Worm (Caenorhabditis elegans): ENCODE measurements around the gene Y53F4B.25.

The Y53F4B.25 gene

ce11 chrII:15165681-15166235, 29.8 kb downstream of the Y53F4B.25 start, which contains the start of gene gst-27 (continued):
- peak; percentile 88 for TF ChIP-seq F49E8.2 (tag; optimal IDR thresholded peaks at IDR 0.05; ENCODE audit: insufficient read depth)
- TF ChIP-seq athp-1 (tag; optimal IDR thresholded peaks at IDR 0.05), result peak; percentile 87
- no peak for TF ChIP-seq Y67H2A.10 (GFP tag; conservative IDR thresholded peaks at IDR 0.05)
- peak; percentile 85 for TF ChIP-seq ztf-22 (GFP tag; optimal IDR thresholded peaks at IDR 0.05)
- TF ChIP-seq rec-8 (tag; optimal IDR thresholded peaks at IDR 0.05), result peak; percentile 70 to 83
- peak; percentile 81 for TF ChIP-seq pbrm-1 (GFP tag; IDR thresholded peaks at IDR 0.05)
- peak; percentile 76 for TF ChIP-seq tlf-1 (GFP tag; optimal IDR thresholded peaks at IDR 0.05)
- peak; percentile 87 for TF ChIP-seq B0336.3 (GFP tag; IDR thresholded peaks at IDR 0.05)
- TF ChIP-seq akir-1 (GFP tag; optimal IDR thresholded peaks at IDR 0.05), result peak; percentile 23
- TF ChIP-seq madf-10 (tag; optimal IDR thresholded peaks at IDR 0.05), result peak; percentile 88
- TF ChIP-seq lin-54 (GFP tag; optimal IDR thresholded peaks at IDR 0.05), result peak; percentile 82
- peak; percentile 36; the same call in 1 of the 2 replicates for TF ChIP-seq madf-3 (GFP tag; IDR thresholded peaks at IDR 0.05)
- TF ChIP-seq ztf-26 (tag; optimal IDR thresholded peaks at IDR 0.05), result peak; percentile 91
- TF ChIP-seq ceh-58 (GFP tag; IDR thresholded peaks at IDR 0.05), result no peak
- TF ChIP-seq ztf-18 (tag; optimal IDR thresholded peaks at IDR 0.05), result peak; percentile 76
- TF ChIP-seq K11D2.4 (GFP tag; IDR thresholded peaks at IDR 0.05), result peak; percentile 38; the same call in 1 of the 2 replicates
- peak; percentile 72 for TF ChIP-seq hsf-1 (GFP tag; IDR thresholded peaks at IDR 0.05)
- peak; percentile 56; the same call in 1 of the 2 replicates for TF ChIP-seq Y53F4B.3 (GFP tag; IDR thresholded peaks at IDR 0.05)
- TF ChIP-seq nfya-2 (GFP tag; IDR thresholded peaks at IDR 0.05), result no peak
- peak; percentile 97 for TF ChIP-seq lin-26 (GFP tag; IDR thresholded peaks at IDR 0.05)
- peak; percentile 72 for TF ChIP-seq nhr-179 (tag; optimal IDR thresholded peaks at IDR 0.05)
- TF ChIP-seq B0035.1 (tag; optimal IDR thresholded peaks at IDR 0.05), result peak; percentile 61
- TF ChIP-seq nfyb-1 (GFP tag; IDR thresholded peaks at IDR 0.05), result peak; percentile 83
- TF ChIP-seq hrde-1 (tag; optimal IDR thresholded peaks at IDR 0.05; ENCODE audit: borderline replicate concordance), result peak; percentile 79
- TF ChIP-seq C17E4.6 (GFP tag; IDR thresholded peaks at IDR 0.05), result peak; percentile 70
- peak; percentile 87 for TF ChIP-seq mxl-1 (tag; optimal IDR thresholded peaks at IDR 0.05)
- peak; percentile 22 for TF ChIP-seq T26A5.8 (tag; optimal IDR thresholded peaks at IDR 0.05)
- no peak for TF ChIP-seq cebp-1 (GFP tag; IDR thresholded peaks at IDR 0.05)
- peak; percentile 86 for TF ChIP-seq cebp-1 (tag; optimal IDR thresholded peaks at IDR 0.05)
- no peak for TF ChIP-seq nfya-1 (tag; optimal IDR thresholded peaks at IDR 0.05; ENCODE audit: borderline replicate concordance, insufficient read depth)
- TF ChIP-seq die-1 (tag; optimal IDR thresholded peaks at IDR 0.05), result peak; percentile 95
- TF ChIP-seq F37B4.10 (GFP tag; IDR thresholded peaks at IDR 0.05), result no peak
- TF ChIP-seq ceh-40 (GFP tag; IDR thresholded peaks at IDR 0.05), result peak; percentile 84
- TF ChIP-seq egrh-3 (GFP tag; IDR thresholded peaks at IDR 0.05), result peak; percentile 73
- TF ChIP-seq ceh-27 (GFP tag; optimal IDR thresholded peaks at IDR 0.05), result peak; percentile 94
- TF ChIP-seq hmg-1.2 (GFP tag; IDR thresholded peaks at IDR 0.05), result peak; percentile 71
- TF ChIP-seq lsy-27 (tag; optimal IDR thresholded peaks at IDR 0.05; ENCODE audit: borderline replicate concordance, insufficient read depth), result peak; percentile 41
- peak; percentile 78 for TF ChIP-seq snpc-1.1 (tag; optimal IDR thresholded peaks at IDR 0.05; ENCODE audit: insufficient read depth)
- peak; percentile 67 for TF ChIP-seq F22D6.2 (tag; optimal IDR thresholded peaks at IDR 0.05)
- peak; percentile 95 for TF ChIP-seq dox-1 (GFP tag; IDR thresholded peaks at IDR 0.05)
- no peak for TF ChIP-seq F55B11.4 (tag; optimal IDR thresholded peaks at IDR 0.05; ENCODE audit: borderline replicate concordance, insufficient read depth)
- TF ChIP-seq tbx-9 (tag; optimal IDR thresholded peaks at IDR 0.05; ENCODE audit: borderline replicate concordance), result peak; percentile 68
- no peak for TF ChIP-seq sdz-38 (tag; optimal IDR thresholded peaks at IDR 0.05)
- TF ChIP-seq tbp1 (GFP tag; optimal IDR thresholded peaks at IDR 0.05), result peak; percentile 97
- TF ChIP-seq unc-62 (GFP tag; optimal IDR thresholded peaks at IDR 0.05), result no peak
- TF ChIP-seq nhr-80 (tag; optimal IDR thresholded peaks at IDR 0.05), result peak; percentile 69
- 0 out of 2 replicates have a peak, but pooled peaks have one; percentile 70 for TF ChIP-seq ztf-28 (GFP tag; IDR thresholded peaks at IDR 0.05)
